Worm (Caenorhabditis elegans): Measurements from ENCODE around the gene ivns-1.

ivns-1 gene

ce11 chrX:12629257-12629656 lies 4.9 kb downstream of the ivns-1 start (continued):
- TF ChIP-seq let-526 (GFP tag; IDR thresholded peaks at IDR 0.05) (no peak), nfya-2 (GFP tag; IDR thresholded peaks at IDR 0.05) (no peak)

- TF ChIP-seq tbp1 (GFP tag; optimal IDR thresholded peaks at IDR 0.05) (peak; percentile 18), F33H1.4 (GFP tag; IDR thresholded peaks at IDR 0.05) (no peak), nhr-80 (tag; optimal IDR thresholded peaks at IDR 0.05) (peak; percentile 77), pha-4 (tag; optimal IDR thresholded peaks at IDR 0.05) (no peak), C17E4.6 (GFP tag; IDR thresholded peaks at IDR 0.05) (no peak), nfyb-1 (GFP tag; IDR thresholded peaks at IDR 0.05) (0 out of 2 replicates have a peak, but pooled peaks have one; percentile 27)
Measured at ce11 chrX:12627797-12628196, 6.4 kb downstream of the ivns-1 start.

ce11 chrX:12620310-12620709 lies 13.8 kb downstream of the ivns-1 start:
- no peak for TF ChIP-seq ets-4 (GFP tag; optimal IDR thresholded peaks at IDR 0.05)
- TF ChIP-seq ceh-100 (GFP tag; IDR thresholded peaks at IDR 0.05): no peak
- TF ChIP-seq F55B11.4 (tag; optimal IDR thresholded peaks at IDR 0.05; ENCODE audit: borderline replicate concordance, insufficient read depth): no peak
- no peak for TF ChIP-seq bed-2 (GFP tag; IDR thresholded peaks at IDR 0.05)
- TF ChIP-seq F49E8.2 (tag; optimal IDR thresholded peaks at IDR 0.05; ENCODE audit: insufficient read depth): no peak
- TF ChIP-seq nhr-179 (tag; optimal IDR thresholded peaks at IDR 0.05): no peak
- TF ChIP-seq cebp-1 (GFP tag; IDR thresholded peaks at IDR 0.05): no peak
- no peak for TF ChIP-seq cebp-1 (tag; optimal IDR thresholded peaks at IDR 0.05)
- TF ChIP-seq madf-3 (GFP tag; IDR thresholded peaks at IDR 0.05): no peak
- TF ChIP-seq lsl-1 (GFP tag; optimal IDR thresholded peaks at IDR 0.05): no peak
- TF ChIP-seq hmg-1.2 (GFP tag; IDR thresholded peaks at IDR 0.05): no peak
- no peak for TF ChIP-seq pbrm-1 (GFP tag; IDR thresholded peaks at IDR 0.05)
- no peak for TF ChIP-seq nhr-27 (tag; optimal IDR thresholded peaks at IDR 0.05)
- TF ChIP-seq fkh-3 (tag; optimal IDR thresholded peaks at IDR 0.05): no peak
- TF ChIP-seq chd-7 (tag; optimal IDR thresholded peaks at IDR 0.05): no peak
- TF ChIP-seq F57A8.1 (GFP tag; optimal IDR thresholded peaks at IDR 0.05): no peak
- TF ChIP-seq nhr-90 (tag; optimal IDR thresholded peaks at IDR 0.05): no peak
- TF ChIP-seq egrh-3 (GFP tag; IDR thresholded peaks at IDR 0.05): no peak
- TF ChIP-seq F10E7.11 (tag; optimal IDR thresholded peaks at IDR 0.05): no peak

DNA sequence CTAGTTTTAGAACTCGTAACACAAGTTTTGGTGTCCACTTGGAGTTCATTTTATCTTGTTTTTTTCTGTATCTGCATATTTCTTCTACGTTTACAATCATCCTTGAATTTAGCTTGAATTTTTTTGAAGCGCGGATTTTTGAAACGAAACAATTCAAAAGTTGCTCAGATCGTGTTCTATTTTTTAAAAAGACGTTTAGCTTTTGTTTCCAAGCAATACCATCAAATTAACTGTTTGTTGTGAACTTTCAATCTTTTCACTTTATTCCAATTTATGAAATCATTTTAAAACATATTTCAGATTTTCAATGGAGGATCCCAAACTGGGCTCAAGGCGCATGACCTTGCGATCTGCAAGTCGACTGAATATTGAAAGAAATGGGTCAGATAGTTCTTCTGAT lies 15.0 kb downstream of the ivns-1 start, which contains the start of gene R09A8.2:
Gene R09A8.2, plus strand, starts transcription at position 301 of the 400 bp plus-strand sequence.
- TF ChIP-seq ztf-28 (GFP tag; IDR thresholded peaks at IDR 0.05) (no peak), D2030.7 (GFP tag; IDR thresholded peaks at IDR 0.05) (no peak), snpc-1.1 (tag; optimal IDR thresholded peaks at IDR 0.05; ENCODE audit: insufficient read depth) (no peak), nhr-27 (tag; optimal IDR thresholded peaks at IDR 0.05) (no peak), die-1 (tag; optimal IDR thresholded peaks at IDR 0.05) (no peak), ceh-58 (GFP tag; IDR thresholded peaks at IDR 0.05) (no peak), ztf-18 (tag; optimal IDR thresholded peaks at IDR 0.05) (no peak), F57C9.4 (tag; optimal IDR thresholded peaks at IDR 0.05) (no peak), snpc-4 (GFP tag; optimal IDR thresholded peaks at IDR 0.05) (no peak), snpc-4 (tag; optimal IDR thresholded peaks at IDR 0.05) (no peak), tlf-1 (GFP tag; optimal IDR thresholded peaks at IDR 0.05) (no peak), akir-1 (GFP tag; optimal IDR thresholded peaks at IDR 0.05) (no peak), F52B5.7 (tag; optimal IDR thresholded peaks at IDR 0.05) (no peak), hlh-26 (GFP tag; conservative IDR thresholded peaks at IDR 0.05) (no peak)
